Worm (Caenorhabditis elegans) whole organism, late embryonic: ENCODE measurements around the gene D2023.4.

ENCODE experiments used
- C08G9.2 ChIP-seq: sonication (generic microtip); optimal IDR thresholded peaks from 2 replicates; lab custom pipeline; 2016; ENCODE audit warnings: mild to moderate bottlenecking, missing genetic modification characterization, moderate library complexity, missing compliant biosample characterization
- C38D4.7 ChIP-seq: fragments of 200-800 bp; sonication (Bioruptor generic); optimal IDR thresholded peaks from 2 replicates; lab custom pipeline; 2018; ENCODE audit warnings: mild to moderate bottlenecking, missing genetic modification characterization, moderate library complexity, missing compliant biosample characterization
- ama-1 ChIP-seq: fragments of 150-350 bp; optimal IDR thresholded peaks from 2 replicates; lab custom pipeline; 2014
- ceh-18 ChIP-seq: sonication (generic microtip); optimal IDR thresholded peaks from 2 replicates; lab custom pipeline; 2016; ENCODE audit warnings: missing genetic modification characterization, missing compliant biosample characterization
- ceh-19 ChIP-seq: fragments of 200-800 bp; sonication (Bioruptor generic); optimal IDR thresholded peaks from 2 replicates; lab custom pipeline; 2018; ENCODE audit warnings: mild to moderate bottlenecking, missing genetic modification characterization, missing compliant biosample characterization
- ceh-48 ChIP-seq: sonication (generic microtip); optimal IDR thresholded peaks from 2 replicates; lab custom pipeline; 2016; ENCODE audit warnings: missing genetic modification characterization, inconsistent platforms, missing compliant biosample characterization
- fkh-10 ChIP-seq: fragments of 150-350 bp; optimal IDR thresholded peaks from 2 replicates; lab custom pipeline; 2014; ENCODE audit warnings: missing biosample characterization, missing genetic modification reagents, missing genetic modification characterization
- gmeb-2 ChIP-seq: sonication (generic microtip); optimal IDR thresholded peaks from 2 replicates; lab custom pipeline; 2016; ENCODE audit warnings: missing genetic modification characterization, inconsistent platforms, missing compliant biosample characterization
- hlh-15 ChIP-seq: sonication (generic microtip); optimal IDR thresholded peaks from 2 replicates; lab custom pipeline; 2016; ENCODE audit warnings: missing genetic modification characterization, missing compliant biosample characterization
- madf-2 ChIP-seq: sonication (generic microtip); optimal IDR thresholded peaks from 2 replicates; lab custom pipeline; 2017; ENCODE audit warnings: missing genetic modification characterization, missing compliant biosample characterization
- odd-2 ChIP-seq: sonication (generic microtip); optimal IDR thresholded peaks from 2 replicates; lab custom pipeline; 2017; ENCODE audit warnings: antibody characterized with exemption, mild to moderate bottlenecking, missing genetic modification characterization, missing compliant biosample characterization
- rnt-1 ChIP-seq: sonication (generic microtip); optimal IDR thresholded peaks from 2 replicates; lab custom pipeline; 2016; ENCODE audit warnings: missing genetic modification characterization, missing compliant biosample characterization
- ttx-3 ChIP-seq: sonication (generic microtip); optimal IDR thresholded peaks from 2 replicates; lab custom pipeline; 2016; ENCODE audit warnings: missing genetic modification reagents, missing genetic modification characterization, missing compliant biosample characterization
- ztf-16 ChIP-seq: sonication (generic microtip); optimal IDR thresholded peaks from 2 replicates; lab custom pipeline; 2017; ENCODE audit warnings: missing genetic modification characterization, missing compliant biosample characterization

The D2023.4 gene

ce11 chrV:11777846-11778245, 47.7 kb downstream of the D2023.4 start:
- no peak for TF ChIP-seq madf-2 (tag; lab: Kevin White, UChicago)
- TF ChIP-seq odd-2, result no peak
- peak; percentile 12 for TF ChIP-seq ceh-18 (tag; lab: Kevin White, UChicago)

ce11 chrV:11776538-11776937, 49.0 kb downstream of the D2023.4 start, which contains the start of gene F55A11.6:
TSS of gene F55A11.6 (plus strand) at chrV:11776838.
- TF ChIP-seq ztf-16 (tag; lab: Kevin White, UChicago) (no peak), ttx-3 (tag; lab: Kevin White, UChicago) (no peak), gmeb-2 (tag; lab: Kevin White, UChicago) (no peak), rnt-1 (tag; lab: Kevin White, UChicago) (no peak), hlh-15 (tag; lab: Kevin White, UChicago) (no peak), fkh-10 (no peak), ama-1 (lab: Kevin White, UChicago) (no peak), ceh-48 (tag; lab: Kevin White, UChicago) (no peak), C08G9.2 (tag; lab: Kevin White, UChicago) (no peak), C38D4.7 (no peak), ceh-19 (GFP tag; lab: Kevin White, UChicago) (no peak)
- TF ChIP-seq, all 69 proteins: peak for 0
